Worm (Caenorhabditis elegans): ENCODE measurements around the gene dnj-14.

dnj-14 gene

ce11 chrX:4711698-4712329 lies at the start of gene dnj-14, which contains the start of gene glit-1:
Gene dnj-14, minus strand, starts transcription at chrX:4711748.
Gene glit-1, plus strand, starts transcription at chrX:4712279.
- peak; percentile 23 for TF ChIP-seq fkh-6 (tag; optimal IDR thresholded peaks at IDR 0.05)
- peak; percentile 38 for TF ChIP-seq dve-1 (tag; optimal IDR thresholded peaks at IDR 0.05)
- TF ChIP-seq nhr-11 (tag; optimal IDR thresholded peaks at IDR 0.05): no peak
- peak; percentile 68 for TF ChIP-seq elt-2 (tag; optimal IDR thresholded peaks at IDR 0.05)
- 0 out of 2 replicates have a peak, but pooled peaks have one; percentile 9 for TF ChIP-seq ceh-45 (GFP tag; IDR thresholded peaks at IDR 0.05)
- TF ChIP-seq ama-1 (optimal IDR thresholded peaks at IDR 0.05): no peak
- TF ChIP-seq F13H6.1 (tag; optimal IDR thresholded peaks at IDR 0.05): peak; percentile 64
- no peak for TF ChIP-seq ceh-24 (tag; optimal IDR thresholded peaks at IDR 0.05)
- peak; percentile 55 for TF ChIP-seq ets-4 (tag; optimal IDR thresholded peaks at IDR 0.05)
- no peak for TF ChIP-seq pax-1 (tag; optimal IDR thresholded peaks at IDR 0.05)
- peak; percentile 65 for TF ChIP-seq ceh-2 (tag; optimal IDR thresholded peaks at IDR 0.05)
- TF ChIP-seq ref-2 (tag; optimal IDR thresholded peaks at IDR 0.05): peak; percentile 87
- peak; percentile 43 for TF ChIP-seq ceh-14 (tag; optimal IDR thresholded peaks at IDR 0.05)
- TF ChIP-seq hlh-13 (GFP tag; optimal IDR thresholded peaks at IDR 0.05): no peak
- TF ChIP-seq nfya-1 (tag; optimal IDR thresholded peaks at IDR 0.05): peak; percentile 91
- TF ChIP-seq rnt-1 (tag; optimal IDR thresholded peaks at IDR 0.05): peak; percentile 73
- peak; percentile 83 for TF ChIP-seq hlh-30 (tag; optimal IDR thresholded peaks at IDR 0.05; ENCODE audit: insufficient read depth)
- peak; percentile 35 for TF ChIP-seq eyg-1 (tag; optimal IDR thresholded peaks at IDR 0.05)
- TF ChIP-seq madf-2 (tag; optimal IDR thresholded peaks at IDR 0.05): peak; percentile 45
- TF ChIP-seq ceh-18 (tag; optimal IDR thresholded peaks at IDR 0.05): peak; percentile 85
- peak; percentile 54 for TF ChIP-seq ceh-19 (GFP tag; optimal IDR thresholded peaks at IDR 0.05)
- TF ChIP-seq unc-42 (tag; optimal IDR thresholded peaks at IDR 0.05): peak; percentile 86
- TF ChIP-seq ceh-34 (tag; optimal IDR thresholded peaks at IDR 0.05): peak; percentile 81
- TF ChIP-seq pat-9 (tag; optimal IDR thresholded peaks at IDR 0.05): no peak
- peak; percentile 91 for TF ChIP-seq tbx-2 (tag; optimal IDR thresholded peaks at IDR 0.05)
- peak; percentile 88 for TF ChIP-seq ceh-31 (tag; optimal IDR thresholded peaks at IDR 0.05)
- TF ChIP-seq unc-3 (GFP tag; conservative IDR thresholded peaks at IDR 0.05): no peak
- TF ChIP-seq unc-3 (tag; optimal IDR thresholded peaks at IDR 0.05): peak; percentile 45
- TF ChIP-seq C38D4.7 (GFP tag; optimal IDR thresholded peaks at IDR 0.05): no peak
- TF ChIP-seq odd-2 (tag; optimal IDR thresholded peaks at IDR 0.05): no peak
- peak; percentile 16 for TF ChIP-seq K09A11.1 (tag; optimal IDR thresholded peaks at IDR 0.05; ENCODE audit: insufficient read depth)
- TF ChIP-seq lim-6 (tag; optimal IDR thresholded peaks at IDR 0.05): peak; percentile 6
- peak; percentile 60 for TF ChIP-seq syd-9 (tag; optimal IDR thresholded peaks at IDR 0.05)
- peak; percentile 66 for TF ChIP-seq hlh-8 (tag; optimal IDR thresholded peaks at IDR 0.05)
- TF ChIP-seq unc-55 (GFP tag; optimal IDR thresholded peaks at IDR 0.05): peak; percentile 85
- no peak for TF ChIP-seq lin-11 (tag; optimal IDR thresholded peaks at IDR 0.05)
- TF ChIP-seq pha-2 (tag; optimal IDR thresholded peaks at IDR 0.05): no peak
- TF ChIP-seq sdc-2 (tag; optimal IDR thresholded peaks at IDR 0.05): peak; percentile 78
- TF ChIP-seq T23F11.4 (GFP tag; optimal IDR thresholded peaks at IDR 0.05): peak; percentile 58
- no peak for TF ChIP-seq unc-86 (tag; optimal IDR thresholded peaks at IDR 0.05)
- no peak for TF ChIP-seq pha-4 (tag; optimal IDR thresholded peaks at IDR 0.05)
- TF ChIP-seq pqm-1 (tag; optimal IDR thresholded peaks at IDR 0.05): peak; percentile 68
- TF ChIP-seq C08G9.2 (tag; optimal IDR thresholded peaks at IDR 0.05): peak; percentile 26
- TF ChIP-seq ceh-48 (tag; optimal IDR thresholded peaks at IDR 0.05): peak; percentile 44
- TF ChIP-seq hlh-15 (tag; optimal IDR thresholded peaks at IDR 0.05): no peak
- TF ChIP-seq ceh-22 (tag; optimal IDR thresholded peaks at IDR 0.05): peak; percentile 21
- TF ChIP-seq gmeb-2 (tag; optimal IDR thresholded peaks at IDR 0.05): peak; percentile 27
